Worm (Caenorhabditis elegans): ENCODE measurements around the gene R13A1.5.

R13A1.5 gene

ce11 chrIV:7176887-7177286, 14.8 kb downstream of the R13A1.5 start, which contains the start of gene str-44:
Gene str-44 (plus strand): TSS chrIV:7177187.
- TF ChIP-seq nhr-237 (tag; optimal IDR thresholded peaks at IDR 0.05) (no peak), eor-1 (tag; optimal IDR thresholded peaks at IDR 0.05) (no peak), egl-27 (tag; optimal IDR thresholded peaks at IDR 0.05) (no peak), nhr-43 (tag; optimal IDR thresholded peaks at IDR 0.05; ENCODE audit: poor library complexity, severe bottlenecking) (no peak)

ce11 chrIV:7175346-7175745, 16.3 kb downstream of the R13A1.5 start, which contains the start of gene C42D4.19:
Gene C42D4.19 (plus strand): TSS chrIV:7175646.
- TF ChIP-seq ceh-16 (tag; optimal IDR thresholded peaks at IDR 0.05) (no peak), zag-1 (tag; optimal IDR thresholded peaks at IDR 0.05) (no peak)

ce11 chrIV:7173489-7173888, 18.2 kb downstream of the R13A1.5 start, which contains the start of gene str-1:
Gene str-1 (plus strand): TSS chrIV:7173789.
- TF ChIP-seq egl-5 (tag; optimal IDR thresholded peaks at IDR 0.05) (no peak), nhr-67 (tag; optimal IDR thresholded peaks at IDR 0.05) (no peak), sea-2 (GFP tag; optimal IDR thresholded peaks at IDR 0.05) (no peak), fos-1 (tag; optimal IDR thresholded peaks at IDR 0.05) (no peak), nhr-23 (tag; optimal IDR thresholded peaks at IDR 0.05) (no peak), aly-2 (tag; optimal IDR thresholded peaks at IDR 0.05) (no peak), egl-27 (tag; optimal IDR thresholded peaks at IDR 0.05) (no peak), snpc-4 (tag; optimal IDR thresholded peaks at IDR 0.05) (no peak), lin-39 (tag; optimal IDR thresholded peaks at IDR 0.05) (no peak), nhr-76 (tag; optimal IDR thresholded peaks at IDR 0.05) (no peak), zag-1 (tag; optimal IDR thresholded peaks at IDR 0.05) (no peak), ceh-82 (tag; optimal IDR thresholded peaks at IDR 0.05) (no peak), nhr-237 (tag; optimal IDR thresholded peaks at IDR 0.05) (no peak), unc-62 (GFP tag; optimal IDR thresholded peaks at IDR 0.05) (no peak), skn-1 (tag; optimal IDR thresholded peaks at IDR 0.05) (no peak)

ce11 chrIV:7171222-7171621, 20.4 kb downstream of the R13A1.5 start, which contains the start of gene str-220:
Gene str-220 (minus strand): TSS chrIV:7171322.
- no peak for TF ChIP-seq ceh-16 (tag; optimal IDR thresholded peaks at IDR 0.05)
- no peak for TF ChIP-seq hmg-11 (tag; optimal IDR thresholded peaks at IDR 0.05)
- TF ChIP-seq lsy-12 (tag; optimal IDR thresholded peaks at IDR 0.05), result no peak
- no peak for TF ChIP-seq ceh-9 (tag; optimal IDR thresholded peaks at IDR 0.05)
- TF ChIP-seq nhr-28 (tag; optimal IDR thresholded peaks at IDR 0.05), result no peak
- TF ChIP-seq ceh-28 (tag; optimal IDR thresholded peaks at IDR 0.05), result no peak
- no peak for TF ChIP-seq fkh-10 (GFP tag; optimal IDR thresholded peaks at IDR 0.05)
- no peak for TF ChIP-seq zag-1 (tag; optimal IDR thresholded peaks at IDR 0.05)
- no peak for TF ChIP-seq eor-1 (tag; optimal IDR thresholded peaks at IDR 0.05)
- no peak for TF ChIP-seq ztf-11 (tag; optimal IDR thresholded peaks at IDR 0.05)
- TF ChIP-seq ceh-82 (tag; optimal IDR thresholded peaks at IDR 0.05), result no peak
- TF ChIP-seq ZK546.5 (tag; optimal IDR thresholded peaks at IDR 0.05), result no peak
- TF ChIP-seq elt-1 (tag; optimal IDR thresholded peaks at IDR 0.05), result no peak

DNA sequence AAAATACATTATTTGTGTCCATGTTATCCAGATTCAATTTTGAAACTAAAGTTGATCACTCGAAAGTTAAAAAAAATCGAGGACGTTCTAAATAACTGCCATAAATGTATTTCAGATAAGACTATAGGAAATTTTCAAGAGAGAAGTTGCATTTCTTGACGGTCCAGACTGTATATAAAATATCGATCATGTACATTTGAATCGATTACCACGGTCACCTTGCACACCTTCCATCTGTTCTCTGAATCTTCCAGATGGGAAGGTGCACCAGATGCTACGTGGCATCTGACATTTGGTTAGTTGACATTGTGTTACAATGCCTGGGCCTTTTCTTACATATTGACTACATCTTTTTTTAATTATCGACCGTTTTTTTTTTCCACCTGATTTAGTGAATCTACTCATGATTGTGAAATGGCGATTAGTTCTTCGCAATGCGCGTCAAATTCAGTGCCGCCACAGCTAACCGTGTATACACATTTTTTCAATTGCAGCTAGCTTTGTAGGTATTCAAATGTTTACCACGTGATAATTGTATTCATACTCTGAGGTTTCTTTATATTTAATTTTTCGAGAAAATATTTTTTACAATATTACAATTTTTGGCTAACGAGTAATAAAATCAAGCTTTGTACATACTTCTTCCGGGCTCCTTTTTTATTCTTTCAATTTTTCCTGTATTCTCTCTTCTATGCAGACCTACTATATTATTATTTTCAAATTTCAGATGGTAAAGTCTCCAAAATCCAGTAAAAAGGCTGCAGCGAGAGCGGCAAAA, 23.5 kb downstream of the R13A1.5 start, which contains the start of gene skr-16:
skr-16 (plus strand) TSS at position 728 of the 778 bp plus-strand sequence.
- TF ChIP-seq elt-2 (tag; optimal IDR thresholded peaks at IDR 0.05), result peak; percentile 12
- TF ChIP-seq nhr-67 (tag; optimal IDR thresholded peaks at IDR 0.05), result no peak
- peak; percentile 44 for TF ChIP-seq hmg-11 (tag; optimal IDR thresholded peaks at IDR 0.05)
- TF ChIP-seq mml-1 (tag; optimal IDR thresholded peaks at IDR 0.05), result no peak
- peak; percentile 3 for TF ChIP-seq pqm-1 (tag; optimal IDR thresholded peaks at IDR 0.05)
- TF ChIP-seq nhr-28 (tag; optimal IDR thresholded peaks at IDR 0.05), result no peak
- TF ChIP-seq nhr-76 (tag; optimal IDR thresholded peaks at IDR 0.05), result no peak

- TF ChIP-seq egl-27 (tag; optimal IDR thresholded peaks at IDR 0.05) (no peak), ama-1 (optimal IDR thresholded peaks at IDR 0.05) (no peak), ceh-9 (tag; optimal IDR thresholded peaks at IDR 0.05) (no peak), elt-2 (tag; optimal IDR thresholded peaks at IDR 0.05) (no peak), ZK546.5 (tag; optimal IDR thresholded peaks at IDR 0.05) (no peak), mml-1 (tag; optimal IDR thresholded peaks at IDR 0.05) (peak; percentile 51), daf-12 (tag; optimal IDR thresholded peaks at IDR 0.05) (no peak), hmg-11 (tag; optimal IDR thresholded peaks at IDR 0.05) (peak; percentile 36), tbx-2 (tag; optimal IDR thresholded peaks at IDR 0.05) (no peak), nhr-25 (tag; optimal IDR thresholded peaks at IDR 0.05) (no peak), fos-1 (tag; optimal IDR thresholded peaks at IDR 0.05) (no peak), nhr-11 (tag; optimal IDR thresholded peaks at IDR 0.05) (no peak), zag-1 (tag; optimal IDR thresholded peaks at IDR 0.05) (no peak), nhr-28 (tag; optimal IDR thresholded peaks at IDR 0.05) (no peak), nfya-1 (tag; optimal IDR thresholded peaks at IDR 0.05; ENCODE audit: insufficient read depth) (peak; percentile 43), ceh-16 (tag; optimal IDR thresholded peaks at IDR 0.05) (no peak), unc-62 (GFP tag; optimal IDR thresholded peaks at IDR 0.05) (no peak), lin-15B (tag; optimal IDR thresholded peaks at IDR 0.05) (peak; percentile 4), fkh-2 (tag; optimal IDR thresholded peaks at IDR 0.05) (no peak), ceh-28 (tag; optimal IDR thresholded peaks at IDR 0.05) (no peak), lin-39 (tag; optimal IDR thresholded peaks at IDR 0.05) (no peak), pqm-1 (tag; optimal IDR thresholded peaks at IDR 0.05) (no peak), egl-5 (tag; optimal IDR thresholded peaks at IDR 0.05) (no peak), nhr-76 (tag; optimal IDR thresholded peaks at IDR 0.05) (no peak), fkh-10 (GFP tag; optimal IDR thresholded peaks at IDR 0.05) (no peak), jun-1 (tag; optimal IDR thresholded peaks at IDR 0.05) (no peak)
These were observed 25.1 kb downstream of the R13A1.5 start, which contains the start of gene C42D4.18 for ce11 chrIV:7166553-7166952. Gene C42D4.18 (plus strand): TSS chrIV:7166783.

Measured in whole organism, L3 larva.